Fruit fly (Drosophila melanogaster) whole organism, prepupa: ENCODE results near the gene CG33272.

Source experiments
- CG10669 ChIP-seq: fragments of 200-800 bp; sonication (Bioruptor generic); optimal IDR thresholded peaks from 3 replicates; lab custom pipeline; 2018; ENCODE audit warnings: missing biosample characterization, mild to moderate bottlenecking, missing genetic modification characterization, moderate library complexity
- CG11762 ChIP-seq: fragments of 200-800 bp; sonication (Bioruptor generic); optimal IDR thresholded peaks from 3 replicates; lab custom pipeline; 2016; ENCODE audit warnings: missing biosample characterization, missing genetic modification characterization; ENCODE audit not compliant: insufficient read depth
- CG6276 ChIP-seq: fragments of 200-800 bp; sonication (Bioruptor generic); optimal IDR thresholded peaks from 2 replicates; lab custom pipeline; 2017; ENCODE audit warnings: missing biosample characterization, mild to moderate bottlenecking, missing genetic modification characterization
- CG8632 ChIP-seq: fragments of 200-800 bp; sonication (Bioruptor generic); optimal IDR thresholded peaks from 3 replicates; lab custom pipeline; 2016; ENCODE audit warnings: missing biosample characterization, missing genetic modification characterization
- Lpt ChIP-seq: fragments of 200-800 bp; sonication (Bioruptor generic); optimal IDR thresholded peaks from 3 replicates; lab custom pipeline; 2016; ENCODE audit warnings: missing biosample characterization, missing genetic modification characterization
- fd85E ChIP-seq: fragments of 200-800 bp; sonication (Bioruptor generic); optimal IDR thresholded peaks from 3 replicates; lab custom pipeline; 2016; ENCODE audit warnings: missing biosample characterization, missing genetic modification characterization
- lz ChIP-seq: fragments of 200-800 bp; sonication (Bioruptor generic); optimal IDR thresholded peaks from 3 replicates; lab custom pipeline; 2016; ENCODE audit warnings: missing biosample characterization, missing genetic modification characterization
- svp ChIP-seq: fragments of 200-800 bp; sonication (Bioruptor generic); peaks from one replicate; lab custom pipeline; 2016; ENCODE audit warnings: missing biosample characterization, missing genetic modification characterization

DNA sequence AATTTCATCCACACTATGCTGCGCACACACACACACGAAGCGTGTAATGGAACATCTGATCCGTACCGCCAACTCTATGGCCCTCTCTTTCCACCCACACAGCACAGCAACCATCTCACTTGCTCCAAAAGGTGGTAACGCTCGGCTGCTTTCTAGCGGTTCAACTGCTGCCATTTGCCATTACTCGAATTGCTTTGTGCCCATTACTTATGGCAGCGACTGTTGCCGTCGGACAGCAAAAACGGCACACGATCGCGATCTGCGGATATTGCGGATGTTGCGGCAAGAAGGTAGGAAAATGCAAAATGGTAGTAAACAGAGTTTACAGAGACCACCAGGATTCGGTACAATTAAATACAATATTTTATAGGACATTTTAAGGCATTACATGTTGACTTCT lies 44.4 kb upstream of the CG33272 start:
- TF ChIP-seq CG11762 (GFP tag; lab: Kevin White, UChicago) (no peak), CG8632 (GFP tag; lab: Kevin White, UChicago) (no peak), fd85E (GFP tag; lab: Kevin White, UChicago) (no peak), Lpt (no peak), CG6276 (GFP tag; lab: Kevin White, UChicago) (no peak), svp (no peak), CG10669 (GFP tag; lab: Kevin White, UChicago) (no peak), lz (no peak)
